Worm (Caenorhabditis elegans): ENCODE measurements around the gene Y64H9A.2.

DNA sequence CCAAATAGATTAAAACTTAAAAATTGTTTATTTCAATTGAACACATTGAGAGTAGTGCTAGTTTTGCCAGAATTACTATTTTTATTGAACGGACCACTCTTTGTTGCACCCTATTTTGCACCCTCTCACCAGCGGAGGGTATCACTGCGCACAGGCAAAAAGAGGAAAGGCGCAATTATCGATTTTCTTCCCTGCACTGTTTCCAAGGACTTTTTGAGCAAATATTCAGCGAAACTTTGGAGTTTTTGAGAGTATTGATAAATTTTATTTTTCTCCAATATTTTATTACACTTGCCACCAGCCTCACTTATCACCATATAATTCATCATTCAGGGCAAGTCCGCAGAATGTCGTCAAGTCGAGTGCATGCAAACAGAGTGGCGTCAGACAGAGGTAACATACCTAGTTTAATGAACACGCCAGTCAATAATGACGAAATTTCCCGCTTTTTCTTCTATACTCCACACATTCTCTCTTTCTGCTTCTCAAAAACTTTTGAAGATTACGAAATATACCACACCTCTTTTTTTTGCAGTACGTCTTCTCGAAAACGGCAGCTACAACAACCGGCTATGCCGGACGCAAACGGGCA lies 25.6 kb upstream of the Y64H9A.2 start:
- no peak for TF ChIP-seq F49E8.2 (tag; optimal IDR thresholded peaks at IDR 0.05; ENCODE audit: insufficient read depth)
- TF ChIP-seq lir-1 (GFP tag; conservative IDR thresholded peaks at IDR 0.05) = no peak
- no peak for TF ChIP-seq B0336.3 (GFP tag; IDR thresholded peaks at IDR 0.05)
- TF ChIP-seq F33H1.4 (GFP tag; IDR thresholded peaks at IDR 0.05) = no peak
- TF ChIP-seq F10E7.11 (tag; optimal IDR thresholded peaks at IDR 0.05) = no peak
- no peak for TF ChIP-seq sptf-2 (GFP tag; optimal IDR thresholded peaks at IDR 0.05)
- TF ChIP-seq mxl-1 (tag; optimal IDR thresholded peaks at IDR 0.05) = no peak
- no peak for TF ChIP-seq F55B11.4 (tag; optimal IDR thresholded peaks at IDR 0.05; ENCODE audit: borderline replicate concordance, insufficient read depth)
- TF ChIP-seq sdz-38 (tag; optimal IDR thresholded peaks at IDR 0.05) = no peak
- no peak for TF ChIP-seq unc-130 (GFP tag; optimal IDR thresholded peaks at IDR 0.05)
- no peak for TF ChIP-seq T26A5.8 (tag; optimal IDR thresholded peaks at IDR 0.05)
- no peak for TF ChIP-seq tbx-9 (tag; optimal IDR thresholded peaks at IDR 0.05; ENCODE audit: borderline replicate concordance)
- TF ChIP-seq ceh-91 (GFP tag; IDR thresholded peaks at IDR 0.05) = no peak
- no peak for TF ChIP-seq nfya-1 (tag; optimal IDR thresholded peaks at IDR 0.05; ENCODE audit: borderline replicate concordance, insufficient read depth)

All from whole organism, young adult.